Worm (Caenorhabditis elegans) whole organism, L4 larva: ENCODE results near the gene copb-2.

Source experiments
- aly-2 ChIP-seq: sonication (generic microtip); optimal IDR thresholded peaks from 2 replicates; lab custom pipeline; 2018; ENCODE audit warnings: missing biosample characterization, missing genetic modification characterization
- dve-1 ChIP-seq: sonication (generic microtip); optimal IDR thresholded peaks from 2 replicates; lab custom pipeline; 2017; ENCODE audit warnings: antibody characterized with exemption, mild to moderate bottlenecking, missing genetic modification characterization, missing compliant biosample characterization; ENCODE audit not compliant: insufficient read depth
- fkh-10 ChIP-seq: fragments of 150-350 bp; optimal IDR thresholded peaks from 2 replicates; lab custom pipeline; 2014; ENCODE audit warnings: missing biosample characterization, missing genetic modification reagents, missing genetic modification characterization
- mxl-2 ChIP-seq: fragments of 200-800 bp; sonication (Bioruptor generic); conservative IDR thresholded peaks from 2 replicates; pipeline ENCODE4 v1.3.6; 2022; ENCODE audit warnings: missing genetic modification reagents, missing genetic modification characterization, missing compliant biosample characterization
- nhr-10 ChIP-seq: fragments of 150-350 bp; optimal IDR thresholded peaks from 2 replicates; lab custom pipeline; 2014; ENCODE audit warnings: missing biosample characterization, missing genetic modification characterization
- nhr-25 ChIP-seq: sonication (generic microtip); optimal IDR thresholded peaks from 2 replicates; lab custom pipeline; 2017; ENCODE audit warnings: missing genetic modification characterization, mild to moderate bottlenecking, missing compliant biosample characterization, antibody characterized with exemption, moderate library complexity, borderline replicate concordance; ENCODE audit not compliant: insufficient read depth
- pha-4 ChIP-seq, 2 experiments: fragments of 150-350 bp in 1 of 2; fragments of 200-800 bp in 1 of 2; sonication (Bioruptor generic) in 1 of 2; IDR thresholded peaks in 1 of 2; optimal IDR thresholded peaks in 1 of 2; 2 replicates each; pipeline versions ENCODE4 v1.3.6 to Lab custom; 2014 to 2022; ENCODE audit warnings: missing genetic modification characterization in 2 of 2, missing genetic modification reagents in 2 of 2, missing biosample characterization in 1 of 2, missing compliant biosample characterization in 1 of 2
- tag-97 ChIP-seq: fragments of 200-800 bp; sonication (Bioruptor generic); IDR thresholded peaks from 2 replicates; pipeline ENCODE4 v1.3.6; 2022; ENCODE audit warnings: missing genetic modification characterization, missing compliant biosample characterization
- unc-62 ChIP-seq, 3 experiments: fragments of 150-350 bp in 1 of 3; sonication (generic microtip); optimal IDR thresholded peaks in 2 of 3; peaks in 1 of 3; 1 replicate in 1 of 3; 2 replicates in 2 of 3; lab custom pipeline; 2014 to 2017; ENCODE audit warnings: missing biosample characterization in 3 of 3, missing genetic modification characterization in 3 of 3, missing genetic modification reagents in 3 of 3, missing genotype in 1 of 3

ce11 chrIV:9511221-9511638, 51.7 kb downstream of the copb-2 start:
- TF ChIP-seq nhr-25 (peak; percentile 17), pha-4 (GFP tag; IDR thresholded peaks at IDR 0.05; lab: Robert Waterston, UW) (peak; percentile 56; the same call in 1 of the 2 replicates), pha-4 (tag; optimal IDR thresholded peaks at IDR 0.05; lab: Kevin White, UChicago) (no peak), nhr-10 (peak; percentile 37), fkh-10 (GFP tag; lab: Kevin White, UChicago) (peak; percentile 38), tag-97 (no peak), mxl-2 (GFP tag; lab: Robert Waterston, UW) (no peak), dve-1 (peak; percentile 89), unc-62 (GFP tag; optimal IDR thresholded peaks at IDR 0.05 in 1 of 2; lab: Kevin White, UChicago) (peak in 1 of 2 experiments; percentile 86), unc-62 (tag; optimal IDR thresholded peaks at IDR 0.05; lab: Kevin White, UChicago) (no peak), aly-2 (tag; lab: Kevin White, UChicago) (no peak)
